Worm (Caenorhabditis elegans) whole organism, L1 larva: Measurements from ENCODE around the gene rict-1.
A peak's percentile ranks its signal among the peaks of the same experiment; 100 is the strongest.

Experiments used
- C16A3.4 ChIP-seq: fragments of 150-350 bp; optimal IDR thresholded peaks from 2 replicates; lab custom pipeline; 2014; ENCODE audit warnings: missing biosample characterization, missing genetic modification characterization
- aha-1 ChIP-seq: fragments of 150-350 bp; optimal IDR thresholded peaks from 2 replicates; lab custom pipeline; 2014; ENCODE audit warnings: missing biosample characterization, missing genetic modification characterization
- blmp-1 ChIP-seq: fragments of 150-350 bp; optimal IDR thresholded peaks from 2 replicates; lab custom pipeline; 2014; ENCODE audit warnings: missing biosample characterization, missing genetic modification characterization
- fos-1 ChIP-seq: fragments of 150-350 bp; optimal IDR thresholded peaks from 2 replicates; lab custom pipeline; 2014; ENCODE audit warnings: missing biosample characterization, missing genetic modification characterization
- snpc-4 ChIP-seq: fragments of 150-350 bp; optimal IDR thresholded peaks from 2 replicates; lab custom pipeline; 2014; ENCODE audit warnings: missing biosample characterization, missing genetic modification characterization
- sptf-1 ChIP-seq: fragments of 150-350 bp; optimal IDR thresholded peaks from 2 replicates; lab custom pipeline; 2014; ENCODE audit warnings: missing biosample characterization, missing genetic modification characterization

The rict-1 gene

ce11 chrII:13053443-13053842 is 63.2 kb downstream of the rict-1 start:
- TF ChIP-seq fos-1 (tag; lab: Kevin White, UChicago) (no peak), aha-1 (tag; lab: Kevin White, UChicago) (no peak), sptf-1 (tag; lab: Kevin White, UChicago) (no peak), blmp-1 (tag; lab: Kevin White, UChicago) (peak; percentile 98)

- TF ChIP-seq snpc-4 (tag; lab: Kevin White, UChicago) (peak; percentile 47), C16A3.4 (tag; lab: Kevin White, UChicago) (no peak)
These were observed 66.6 kb downstream of the rict-1 start for ce11 chrII:13050050-13050449.
